Worm (Caenorhabditis elegans): Measurements from ENCODE around the gene F37C4.5.

The F37C4.5 gene

ce11 chrIV:3859552-3859951 is 14.1 kb downstream of the F37C4.5 start:
- TF ChIP-seq unc-62 (GFP tag; optimal IDR thresholded peaks at IDR 0.05) (no peak), nhr-27 (tag; optimal IDR thresholded peaks at IDR 0.05) (no peak), mcd-1 (GFP tag; IDR thresholded peaks at IDR 0.05) (0 out of 2 replicates have a peak, but pooled peaks have one; percentile 5), zfh-2 (GFP tag; conservative IDR thresholded peaks at IDR 0.05) (peak; percentile 61), bed-2 (GFP tag; IDR thresholded peaks at IDR 0.05) (no peak)

DNA sequence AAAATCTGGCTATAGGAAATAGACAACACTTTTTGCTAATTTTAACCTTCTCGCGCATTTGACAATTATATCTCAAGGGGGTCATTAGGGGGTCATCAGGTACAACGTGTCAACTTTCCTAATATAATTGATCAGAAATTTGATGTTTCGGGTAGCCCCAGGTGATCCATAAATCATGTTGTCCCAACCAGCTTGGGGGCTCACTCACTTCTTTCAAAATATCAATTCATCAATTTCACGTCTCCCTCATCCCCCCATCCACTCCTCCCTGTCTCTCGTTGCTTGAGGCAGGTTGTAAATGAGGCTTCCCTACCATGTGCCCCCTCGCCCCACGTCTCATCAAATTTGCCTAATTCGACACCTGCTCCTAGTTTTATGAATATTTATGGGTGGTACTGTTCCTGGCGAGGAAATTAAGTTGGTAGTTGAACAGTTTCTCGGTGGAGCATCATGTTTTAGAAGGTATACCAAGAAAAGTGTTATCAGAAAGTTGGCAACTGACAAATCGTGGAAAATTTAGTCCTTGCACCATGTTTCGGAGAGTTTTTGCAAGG is 15.5 kb downstream of the F37C4.5 start:
- TF ChIP-seq ekl-4 (GFP tag; IDR thresholded peaks at IDR 0.05) = no peak
- no peak for TF ChIP-seq nfya-2 (GFP tag; IDR thresholded peaks at IDR 0.05)
- TF ChIP-seq bed-1 (GFP tag; IDR thresholded peaks at IDR 0.05) = no peak
- no peak for TF ChIP-seq madf-3 (GFP tag; IDR thresholded peaks at IDR 0.05)
- no peak for TF ChIP-seq F23B12.7 (tag; optimal IDR thresholded peaks at IDR 0.05; ENCODE audit: insufficient read depth)

DNA sequence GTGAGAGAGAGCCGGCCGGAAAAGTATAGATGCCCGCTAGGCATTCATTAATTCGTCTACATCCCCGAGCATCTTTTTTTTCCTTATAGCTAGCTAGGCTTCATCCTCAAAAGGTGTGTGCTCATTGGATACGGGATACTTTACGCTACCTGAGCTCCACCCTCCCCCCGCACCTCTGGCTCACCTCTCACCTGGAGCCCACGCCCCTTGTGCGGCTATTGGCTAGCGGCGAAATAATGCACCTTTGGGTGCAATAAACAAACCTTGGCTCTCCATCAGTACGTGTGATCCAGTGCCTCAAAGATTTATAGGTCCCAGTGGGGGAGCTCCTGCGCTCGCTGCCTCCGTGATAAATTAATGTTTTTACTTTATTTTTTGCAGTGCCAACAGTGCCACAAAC is 17.4 kb downstream of the F37C4.5 start:
- no peak for TF ChIP-seq aptf-2 (GFP tag; conservative IDR thresholded peaks at IDR 0.05)
- no peak for TF ChIP-seq F49E8.2 (tag; optimal IDR thresholded peaks at IDR 0.05; ENCODE audit: insufficient read depth)
- TF ChIP-seq F22D6.2 (tag; optimal IDR thresholded peaks at IDR 0.05) = no peak
- TF ChIP-seq die-1 (tag; optimal IDR thresholded peaks at IDR 0.05) = no peak
- TF ChIP-seq zfh-2 (GFP tag; conservative IDR thresholded peaks at IDR 0.05) = 0 out of 2 replicates have a peak, but pooled peaks have one; percentile 22

- no peak for TF ChIP-seq ceh-79 (tag; optimal IDR thresholded peaks at IDR 0.05)
- no peak for TF ChIP-seq mcd-1 (GFP tag; IDR thresholded peaks at IDR 0.05)
- TF ChIP-seq gei-17 (GFP tag; optimal IDR thresholded peaks at IDR 0.05) = no peak
- no peak for TF ChIP-seq nhr-179 (tag; optimal IDR thresholded peaks at IDR 0.05)
- no peak for TF ChIP-seq rec-8 (tag; optimal IDR thresholded peaks at IDR 0.05)
- TF ChIP-seq mes-4 (tag; optimal IDR thresholded peaks at IDR 0.05) = no peak
- TF ChIP-seq lin-26 (GFP tag; IDR thresholded peaks at IDR 0.05) = no peak
- TF ChIP-seq ceh-91 (GFP tag; IDR thresholded peaks at IDR 0.05) = no peak
- no peak for TF ChIP-seq attf-5 (GFP tag; optimal IDR thresholded peaks at IDR 0.05)
- no peak for TF ChIP-seq pbrm-1 (GFP tag; IDR thresholded peaks at IDR 0.05)
- no peak for TF ChIP-seq F52B5.7 (tag; optimal IDR thresholded peaks at IDR 0.05)
- TF ChIP-seq zim-3 (tag; optimal IDR thresholded peaks at IDR 0.05) = no peak
Measured at ce11 chrIV:3855543-3855942, 18.1 kb downstream of the F37C4.5 start, which contains the start of gene zag-1. TSS of gene zag-1 (plus strand) at chrIV:3855843.

ce11 chrIV:3854606-3855005 is 19.0 kb downstream of the F37C4.5 start:
- no peak for TF ChIP-seq egrh-3 (GFP tag; IDR thresholded peaks at IDR 0.05)
- TF ChIP-seq akir-1 (GFP tag; optimal IDR thresholded peaks at IDR 0.05) = no peak
- no peak for TF ChIP-seq madf-10 (tag; optimal IDR thresholded peaks at IDR 0.05)
- no peak for TF ChIP-seq nfyb-1 (GFP tag; IDR thresholded peaks at IDR 0.05)
- TF ChIP-seq zfh-2 (GFP tag; conservative IDR thresholded peaks at IDR 0.05) = peak; percentile 50
- TF ChIP-seq dox-1 (GFP tag; IDR thresholded peaks at IDR 0.05) = peak; percentile 30; the same call in 1 of the 2 replicates

DNA sequence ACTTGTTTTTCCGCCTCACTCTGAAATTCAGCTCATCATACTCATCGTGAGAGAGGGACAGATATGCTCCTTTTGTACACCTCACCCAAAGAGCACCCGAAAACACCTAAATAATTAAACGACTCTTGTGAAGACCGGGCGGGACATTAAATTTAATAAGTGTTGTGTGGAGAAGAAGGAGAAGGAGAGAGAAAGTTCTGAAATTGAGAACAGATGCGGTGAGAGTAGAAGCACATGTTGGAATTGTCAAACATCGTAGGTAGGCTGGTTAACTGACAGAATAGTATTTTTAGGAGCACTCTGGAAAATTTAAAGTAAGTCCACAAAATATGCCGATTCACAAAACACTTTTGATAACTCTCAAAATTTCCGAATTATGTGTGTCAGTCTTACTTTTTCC is 20.0 kb downstream of the F37C4.5 start:
- TF ChIP-seq zim-3 (tag; optimal IDR thresholded peaks at IDR 0.05) (no peak), tbx-9 (tag; optimal IDR thresholded peaks at IDR 0.05; ENCODE audit: borderline replicate concordance) (no peak), ets-4 (GFP tag; optimal IDR thresholded peaks at IDR 0.05) (no peak), ZK185.1 (tag; optimal IDR thresholded peaks at IDR 0.05; ENCODE audit: poor library complexity, severe bottlenecking) (no peak), nhr-179 (tag; optimal IDR thresholded peaks at IDR 0.05) (no peak), hlh-12 (tag; optimal IDR thresholded peaks at IDR 0.05) (no peak), ztf-28 (GFP tag; IDR thresholded peaks at IDR 0.05) (no peak), rcor-1 (GFP tag; IDR thresholded peaks at IDR 0.05) (no peak), ceh-40 (GFP tag; IDR thresholded peaks at IDR 0.05) (no peak)

All from whole organism, young adult.